Worm (Caenorhabditis elegans) whole organism, young adult: Measurements from ENCODE around the gene str-196.
A peak's percentile ranks its signal among the peaks of the same experiment; 100 is the strongest.

Experiments used
- B0035.1 ChIP-seq: sonication (generic microtip); optimal IDR thresholded peaks from 2 replicates; lab custom pipeline; 2016; ENCODE audit warnings: missing genetic modification characterization, mild to moderate bottlenecking, missing compliant biosample characterization, missing genotype, missing genetic modification reagents
- B0261.1 ChIP-seq: sonication (generic microtip); optimal IDR thresholded peaks from 2 replicates; lab custom pipeline; 2016; ENCODE audit warnings: mild to moderate bottlenecking, missing genetic modification characterization, moderate library complexity, missing compliant biosample characterization
- C06A6.2 ChIP-seq: fragments of 200-800 bp; sonication (Bioruptor generic); conservative IDR thresholded peaks from 2 replicates; pipeline ENCODE4 v1.3.6; 2022; ENCODE audit warnings: missing genetic modification characterization, missing compliant biosample characterization
- F55B11.4 ChIP-seq: sonication (generic microtip); optimal IDR thresholded peaks from 2 replicates; lab custom pipeline; 2016; ENCODE audit warnings: missing compliant biosample characterization, missing genetic modification characterization, borderline replicate concordance; ENCODE audit not compliant: insufficient read depth
- F57C9.4 ChIP-seq: sonication (generic microtip); optimal IDR thresholded peaks from 2 replicates; lab custom pipeline; 2017; ENCODE audit warnings: mild to moderate bottlenecking, missing genetic modification characterization, missing compliant biosample characterization
- K12H6.12 ChIP-seq: fragments of 200-800 bp; sonication (Bioruptor generic); optimal IDR thresholded peaks from 2 replicates; lab custom pipeline; 2018; ENCODE audit warnings: mild to moderate bottlenecking, missing genetic modification characterization, missing compliant biosample characterization
- T07F8.4 ChIP-seq: sonication (generic microtip); optimal IDR thresholded peaks from 2 replicates; lab custom pipeline; 2016; ENCODE audit warnings: mild to moderate bottlenecking, missing genetic modification characterization, moderate library complexity, missing compliant biosample characterization
- T26A5.8 ChIP-seq: sonication (generic microtip); optimal IDR thresholded peaks from 2 replicates; lab custom pipeline; 2016; ENCODE audit warnings: missing genetic modification characterization, missing compliant biosample characterization
- Y95B8A.8 ChIP-seq: fragments of 200-800 bp; sonication (Bioruptor generic); IDR thresholded peaks from 2 replicates; pipeline ENCODE4 v1.3.6; 2022; ENCODE audit warnings: missing genetic modification reagents, missing genetic modification characterization, missing compliant biosample characterization
- ZK185.1 ChIP-seq: sonication (generic microtip); optimal IDR thresholded peaks from 2 replicates; lab custom pipeline; 2016; ENCODE audit warnings: mild to moderate bottlenecking, missing genetic modification characterization, missing compliant biosample characterization; ENCODE audit not compliant: poor library complexity, severe bottlenecking
- aptf-2 ChIP-seq: fragments of 200-800 bp; sonication (Bioruptor generic); conservative IDR thresholded peaks from 2 replicates; pipeline ENCODE4 v1.3.6; 2022; ENCODE audit warnings: missing genetic modification reagents, missing genetic modification characterization, missing compliant biosample characterization
- cebp-1 ChIP-seq, 2 experiments: fragments of 200-800 bp in 1 of 2; sonication (Bioruptor generic) in 1 of 2; sonication (generic microtip) in 1 of 2; IDR thresholded peaks in 1 of 2; optimal IDR thresholded peaks in 1 of 2; 2 replicates each; pipeline versions ENCODE4 v1.3.6 to Lab custom; 2017 to 2022; ENCODE audit warnings: missing compliant biosample characterization in 2 of 2, missing genetic modification characterization in 2 of 2, mild to moderate bottlenecking in 1 of 2, missing genetic modification reagents in 1 of 2, moderate library complexity in 1 of 2
- hlh-26 ChIP-seq: fragments of 200-800 bp; sonication (Bioruptor generic); conservative IDR thresholded peaks from 2 replicates; pipeline ENCODE4 v1.3.6; 2022; ENCODE audit warnings: missing genetic modification reagents, missing genetic modification characterization, missing compliant biosample characterization
- hmg-1.2 ChIP-seq: fragments of 200-800 bp; sonication (Bioruptor generic); IDR thresholded peaks from 2 replicates; pipeline ENCODE4 v1.3.6; 2022; ENCODE audit warnings: missing genetic modification reagents, missing genetic modification characterization, missing compliant biosample characterization
- lag-1 ChIP-seq: fragments of 200-800 bp; sonication (Bioruptor generic); IDR thresholded peaks from 2 replicates; pipeline ENCODE4 v1.3.6; 2022; ENCODE audit warnings: missing genetic modification reagents, missing genetic modification characterization, missing compliant biosample characterization
- lin-35 ChIP-seq, 3 experiments: fragments of 150-350 bp in 2 of 3; sonication (generic microtip) in 1 of 3; optimal IDR thresholded peaks; 2 replicates each; lab custom pipeline; 2014 to 2018; ENCODE audit warnings: missing biosample characterization in 3 of 3, missing genetic modification characterization in 3 of 3, missing genetic modification reagents in 3 of 3
- lin-54 ChIP-seq: fragments of 200-800 bp; sonication (Bioruptor generic); optimal IDR thresholded peaks from 2 replicates; lab custom pipeline; 2018; ENCODE audit warnings: mild to moderate bottlenecking, missing genetic modification characterization, missing compliant biosample characterization
- mel-28 ChIP-seq: sonication (generic microtip); optimal IDR thresholded peaks from 2 replicates; lab custom pipeline; 2016; ENCODE audit warnings: borderline replicate concordance, mild to moderate bottlenecking, missing genetic modification characterization, missing compliant biosample characterization
- mes-4 ChIP-seq: sonication (generic microtip); optimal IDR thresholded peaks from 2 replicates; lab custom pipeline; 2016; ENCODE audit warnings: missing genotype, missing genetic modification characterization, missing compliant biosample characterization
- nfyb-1 ChIP-seq: fragments of 200-800 bp; sonication (Bioruptor generic); IDR thresholded peaks from 2 replicates; pipeline ENCODE4 v1.3.6; 2022; ENCODE audit warnings: missing genetic modification reagents, missing genetic modification characterization, missing compliant biosample characterization
- nhr-80 ChIP-seq: sonication (generic microtip); optimal IDR thresholded peaks from 2 replicates; lab custom pipeline; 2016; ENCODE audit warnings: missing genetic modification characterization, missing compliant biosample characterization
- rpc-1 ChIP-seq, 2 experiments: fragments of 150-350 bp in 1 of 2; sonication (generic microtip) in 1 of 2; optimal IDR thresholded peaks; 2 replicates each; lab custom pipeline; 2014 to 2018; ENCODE audit warnings: missing biosample characterization in 1 of 2, missing genetic modification characterization in 1 of 2, missing genetic modification reagents in 1 of 2, missing genotype in 1 of 2
- snpc-4 ChIP-seq, 5 experiments: fragments of 150-350 bp in 1 of 5; sonication (generic microtip) in 4 of 5; optimal IDR thresholded peaks; 2 replicates each; lab custom pipeline; 2014 to 2018; ENCODE audit warnings: missing genetic modification characterization in 5 of 5, missing biosample characterization in 3 of 5, antibody characterized with exemption in 2 of 5, mild to moderate bottlenecking in 2 of 5, missing compliant biosample characterization in 2 of 5, missing genotype in 2 of 5, moderate library complexity in 2 of 5, missing genetic modification reagents in 1 of 5
- somi-1 ChIP-seq: fragments of 200-800 bp; sonication (Bioruptor generic); optimal IDR thresholded peaks from 2 replicates; lab custom pipeline; 2018; ENCODE audit warnings: mild to moderate bottlenecking, missing genetic modification characterization, missing compliant biosample characterization
- ztf-25 ChIP-seq: fragments of 200-800 bp; sonication (Bioruptor generic); IDR thresholded peaks from 2 replicates; pipeline ENCODE4 v1.3.6; 2022; ENCODE audit warnings: missing genetic modification reagents, missing genetic modification characterization, missing compliant biosample characterization

str-196 gene

DNA sequence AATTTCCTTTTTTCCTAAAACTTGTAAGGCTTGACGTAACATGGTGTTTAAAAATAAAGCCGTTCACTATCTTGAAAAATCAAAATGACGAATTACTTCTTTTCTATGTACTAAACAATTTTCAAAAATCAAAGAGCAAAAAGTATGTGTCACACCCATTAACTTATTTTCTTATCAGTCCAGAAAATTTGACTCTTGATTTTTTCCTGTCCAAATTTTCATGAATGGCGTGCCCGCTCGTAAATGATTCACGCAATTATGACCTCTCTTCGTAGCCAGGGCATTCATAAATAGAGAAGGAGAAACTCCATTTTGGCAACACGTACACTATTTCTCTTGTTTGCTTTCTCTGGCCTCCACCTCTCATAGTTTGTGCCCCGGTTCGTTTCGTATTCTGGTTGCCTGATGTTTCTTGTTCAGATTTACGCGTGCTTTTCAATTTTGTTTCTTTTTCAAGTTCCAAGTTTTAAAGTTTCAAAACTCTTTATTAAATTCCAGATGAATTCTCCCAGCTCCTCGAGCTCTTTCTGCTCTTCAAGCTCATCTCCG, 13.8 kb upstream of the str-196 start, which contains the start of gene nhr-55:
Gene nhr-55, plus strand, starts transcription at position 499 of the 549 bp plus-strand sequence.
- TF ChIP-seq cebp-1 (GFP tag; IDR thresholded peaks at IDR 0.05; lab: Robert Waterston, UW) (no peak), cebp-1 (tag; optimal IDR thresholded peaks at IDR 0.05; lab: Kevin White, UChicago) (peak; percentile 3), ztf-25 (GFP tag; lab: Robert Waterston, UW) (no peak), B0035.1 (tag; lab: Kevin White, UChicago) (no peak), hlh-26 (GFP tag; lab: Robert Waterston, UW) (no peak), nhr-80 (tag; lab: Kevin White, UChicago) (peak; percentile 63), B0261.1 (no peak)

- TF ChIP-seq ZK185.1 (tag; lab: Kevin White, UChicago) (no peak), T26A5.8 (tag; lab: Kevin White, UChicago) (no peak), aptf-2 (GFP tag; lab: Robert Waterston, UW) (no peak), mel-28 (tag; lab: Kevin White, UChicago) (no peak), nhr-80 (tag; lab: Kevin White, UChicago) (peak; percentile 30)
- TF ChIP-seq, all 124 proteins: peak for 1
Measured at ce11 chrV:479046-479445, 12.5 kb upstream of the str-196 start.

DNA sequence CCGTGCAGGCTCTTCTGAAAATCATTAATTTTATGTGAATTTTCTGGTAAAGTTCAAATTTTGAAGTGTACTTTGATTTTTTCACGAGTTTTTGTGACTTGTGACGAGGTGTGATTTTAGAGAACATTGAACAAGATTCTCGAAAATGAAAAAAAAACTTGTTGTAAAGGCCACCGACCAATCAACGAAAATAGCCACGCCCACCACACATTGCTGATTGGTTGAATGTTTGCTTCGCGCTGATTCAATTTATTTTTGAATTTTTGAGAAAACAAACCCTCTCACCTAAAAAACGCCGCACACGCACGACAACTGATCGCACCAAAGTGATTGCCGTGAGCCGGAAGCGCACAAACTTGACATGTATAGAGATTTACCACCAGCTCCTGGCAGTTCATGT, 8.7 kb upstream of the str-196 start:
- TF ChIP-seq nfyb-1 (GFP tag; lab: Robert Waterston, UW) (peak; percentile 91), T07F8.4 (tag; lab: Kevin White, UChicago) (no peak), lin-35 (GFP tag; optimal IDR thresholded peaks at IDR 0.05; lab: Kevin White, UChicago) (no peak), somi-1 (GFP tag; lab: Kevin White, UChicago) (no peak)

ce11 chrV:483289-483795, 8.2 kb upstream of the str-196 start, which contains the start of gene nhr-130:
Gene nhr-130 (minus strand): TSS chrV:483339.
- TF ChIP-seq Y95B8A.8 (GFP tag; lab: Robert Waterston, UW) (no peak), lin-54 (GFP tag; lab: Kevin White, UChicago) (no peak), nhr-80 (tag; lab: Kevin White, UChicago) (peak; percentile 42), K12H6.12 (no peak), F57C9.4 (tag; lab: Kevin White, UChicago) (no peak), mes-4 (tag; lab: Kevin White, UChicago) (no peak)

DNA sequence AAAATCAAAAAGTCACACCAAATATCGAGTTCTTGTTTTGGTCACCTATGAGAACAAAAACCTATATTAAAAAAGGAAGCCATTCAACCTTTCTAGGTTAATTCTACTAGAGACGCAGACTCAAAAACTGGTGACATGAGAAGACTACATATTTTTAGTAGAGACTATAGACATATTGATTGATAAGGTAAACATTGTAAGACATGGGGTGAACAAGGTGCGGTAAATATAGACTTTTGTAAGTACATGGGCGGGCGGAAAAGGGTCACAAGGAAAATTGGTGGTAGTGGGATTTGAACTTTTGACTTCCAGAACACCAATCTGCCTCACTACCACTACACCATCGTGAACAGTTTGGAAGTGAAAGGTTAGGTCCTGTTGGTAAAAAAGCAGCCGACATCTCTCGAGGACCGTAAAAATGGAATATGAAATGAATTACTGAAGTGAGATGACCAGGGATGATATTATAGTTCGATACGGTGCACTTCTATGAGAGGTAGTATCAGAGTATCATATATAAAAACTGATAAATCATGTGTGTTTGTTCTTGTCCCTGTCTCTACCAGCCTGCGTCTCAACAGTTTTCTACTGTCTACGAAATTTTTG, 7.1 kb upstream of the str-196 start, which contains the start of gene nhr-212:
Gene nhr-212, plus strand, starts transcription at position 573 of the 606 bp plus-strand sequence.
- TF ChIP-seq rpc-1 (optimal IDR thresholded peaks at IDR 0.05; lab: Kevin White, UChicago) (no peak), rpc-1 (tag; optimal IDR thresholded peaks at IDR 0.05; lab: Kevin White, UChicago) (peak; percentile 17), snpc-4 (GFP tag; optimal IDR thresholded peaks at IDR 0.05; lab: Kevin White, UChicago) (no peak), snpc-4 (tag; optimal IDR thresholded peaks at IDR 0.05; lab: Kevin White, UChicago) (peak in 2 of 4 experiments; percentile 53 to 77), C06A6.2 (GFP tag; lab: Robert Waterston, UW) (no peak), hmg-1.2 (GFP tag; lab: Robert Waterston, UW) (peak; percentile 11; the same call in 1 of the 2 replicates), F55B11.4 (tag; lab: Kevin White, UChicago) (no peak), nhr-80 (tag; lab: Kevin White, UChicago) (peak; percentile 4), lag-1 (GFP tag; lab: Robert Waterston, UW) (no peak)
- TF ChIP-seq, all 124 proteins: peak for 4
